Worm (Caenorhabditis elegans): Measurements from ENCODE around the gene sec-10.

sec-10 gene

DNA sequence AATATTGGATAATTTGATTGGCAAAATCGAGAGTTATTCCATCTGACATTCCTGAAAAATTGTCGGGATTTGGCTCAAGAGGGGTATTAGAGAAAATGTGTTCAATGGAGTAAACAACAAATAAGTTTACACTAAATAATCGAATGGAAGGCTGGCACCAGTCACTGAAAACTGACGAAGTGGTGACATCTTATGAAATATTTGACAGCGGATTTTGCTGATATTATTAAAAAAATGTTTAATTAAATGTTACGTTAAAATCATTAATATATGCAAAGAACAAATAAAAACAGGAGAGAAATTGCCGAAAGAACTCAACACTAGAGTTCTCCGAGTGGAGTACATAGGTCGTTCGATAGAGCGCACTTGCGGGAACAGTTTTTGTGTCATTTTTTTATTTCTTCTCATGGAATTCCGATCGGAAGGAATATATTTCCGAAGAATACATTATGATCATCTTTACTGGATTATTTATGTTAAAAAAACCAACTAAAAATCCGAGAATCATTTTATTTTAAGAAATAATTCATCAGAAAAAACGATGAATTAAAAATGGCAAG, 3.3 kb upstream of the sec-10 start, which contains the start of gene tag-322 (continued):
- TF ChIP-seq Y56A3A.18 (GFP tag; IDR thresholded peaks at IDR 0.05) (no peak), zfh-2 (GFP tag; conservative IDR thresholded peaks at IDR 0.05) (no peak), hmg-20 (GFP tag; IDR thresholded peaks at IDR 0.05) (no peak), ceh-100 (GFP tag; IDR thresholded peaks at IDR 0.05) (0 out of 2 replicates have a peak, but pooled peaks have one; percentile 24), hlh-12 (tag; optimal IDR thresholded peaks at IDR 0.05) (no peak), lin-54 (GFP tag; optimal IDR thresholded peaks at IDR 0.05) (no peak), gei-17 (GFP tag; optimal IDR thresholded peaks at IDR 0.05) (no peak), dpff-1 (tag; optimal IDR thresholded peaks at IDR 0.05) (no peak), xnd-1 (tag; optimal IDR thresholded peaks at IDR 0.05) (no peak), tbp1 (GFP tag; optimal IDR thresholded peaks at IDR 0.05) (peak; percentile 16), pbrm-1 (GFP tag; IDR thresholded peaks at IDR 0.05) (0 out of 2 replicates have a peak, but pooled peaks have one; percentile 30), repo-1 (tag; optimal IDR thresholded peaks at IDR 0.05) (no peak), F49E8.2 (tag; optimal IDR thresholded peaks at IDR 0.05; ENCODE audit: insufficient read depth) (peak; percentile 39), tbx-9 (tag; optimal IDR thresholded peaks at IDR 0.05; ENCODE audit: borderline replicate concordance) (no peak), unc-62 (GFP tag; optimal IDR thresholded peaks at IDR 0.05) (no peak), zim-3 (tag; optimal IDR thresholded peaks at IDR 0.05) (no peak), lag-1 (GFP tag; IDR thresholded peaks at IDR 0.05) (no peak), dox-1 (GFP tag; IDR thresholded peaks at IDR 0.05) (0 out of 2 replicates have a peak, but pooled peaks have one; percentile 26), snpc-3.4 (tag; optimal IDR thresholded peaks at IDR 0.05) (no peak), egl-18 (GFP tag; IDR thresholded peaks at IDR 0.05) (no peak), F57C9.4 (tag; optimal IDR thresholded peaks at IDR 0.05) (no peak), atf-7 (tag; optimal IDR thresholded peaks at IDR 0.05) (no peak), attf-3 (GFP tag; conservative IDR thresholded peaks at IDR 0.05) (no peak), ets-4 (GFP tag; optimal IDR thresholded peaks at IDR 0.05) (no peak), nhr-120 (GFP tag; IDR thresholded peaks at IDR 0.05) (no peak), F37B4.10 (GFP tag; IDR thresholded peaks at IDR 0.05) (no peak), madf-6 (GFP tag; IDR thresholded peaks at IDR 0.05) (peak; percentile 59), cebp-1 (GFP tag; IDR thresholded peaks at IDR 0.05) (no peak), cebp-1 (tag; optimal IDR thresholded peaks at IDR 0.05) (peak; percentile 41), nfyb-1 (GFP tag; IDR thresholded peaks at IDR 0.05) (peak; percentile 62; the same call in 1 of the 2 replicates), ceh-40 (GFP tag; IDR thresholded peaks at IDR 0.05) (no peak), lin-40 (tag; optimal IDR thresholded peaks at IDR 0.05) (peak; percentile 41), F23B12.7 (tag; optimal IDR thresholded peaks at IDR 0.05; ENCODE audit: insufficient read depth) (peak; percentile 28), T26A5.8 (tag; optimal IDR thresholded peaks at IDR 0.05) (no peak), egrh-3 (GFP tag; IDR thresholded peaks at IDR 0.05) (no peak), attf-5 (GFP tag; optimal IDR thresholded peaks at IDR 0.05) (peak; percentile 19), snpc-4 (GFP tag; optimal IDR thresholded peaks at IDR 0.05) (no peak), snpc-4 (tag; optimal IDR thresholded peaks at IDR 0.05) (peak in 2 of 4 experiments; percentile 19 to 42), B0261.1 (tag; optimal IDR thresholded peaks at IDR 0.05) (no peak), nhr-80 (tag; optimal IDR thresholded peaks at IDR 0.05) (no peak), mes-4 (tag; optimal IDR thresholded peaks at IDR 0.05) (no peak), bed-2 (GFP tag; IDR thresholded peaks at IDR 0.05) (no peak), ceh-27 (GFP tag; optimal IDR thresholded peaks at IDR 0.05) (peak; percentile 1), mcd-1 (GFP tag; IDR thresholded peaks at IDR 0.05) (peak; percentile 93), ekl-4 (GFP tag; IDR thresholded peaks at IDR 0.05) (peak; percentile 50; the same call in 1 of the 2 replicates), chd-7 (tag; optimal IDR thresholded peaks at IDR 0.05) (no peak), F57A8.1 (GFP tag; optimal IDR thresholded peaks at IDR 0.05) (no peak), nfya-2 (GFP tag; IDR thresholded peaks at IDR 0.05) (no peak), ZK185.1 (tag; optimal IDR thresholded peaks at IDR 0.05; ENCODE audit: poor library complexity, severe bottlenecking) (peak; percentile 35)

All from whole organism, young adult.